Worm (Caenorhabditis elegans) whole organism, young adult: Measurements from ENCODE around the gene R10E11.5.

ENCODE experiments used
- F33H1.4 ChIP-seq: fragments of 200-800 bp; sonication (Bioruptor generic); IDR thresholded peaks from 2 replicates; pipeline ENCODE4 v1.3.6; 2022; ENCODE audit warnings: missing genetic modification reagents, missing genetic modification characterization, missing compliant biosample characterization
- F49E8.2 ChIP-seq: sonication (generic microtip); optimal IDR thresholded peaks from 3 replicates; lab custom pipeline; 2017; ENCODE audit warnings: missing genetic modification characterization, mild to moderate bottlenecking, missing compliant biosample characterization, antibody characterized with exemption, moderate library complexity; ENCODE audit not compliant: insufficient read depth
- F52B5.7 ChIP-seq: sonication (generic microtip); optimal IDR thresholded peaks from 2 replicates; lab custom pipeline; 2016; ENCODE audit warnings: mild to moderate bottlenecking, missing genetic modification characterization, missing compliant biosample characterization
- K11D2.4 ChIP-seq: fragments of 200-800 bp; sonication (Bioruptor generic); IDR thresholded peaks from 2 replicates; pipeline ENCODE4 v1.3.6; 2022; ENCODE audit warnings: missing genetic modification reagents, missing genetic modification characterization, missing compliant biosample characterization
- Y53G8AR.9 ChIP-seq: fragments of 200-800 bp; sonication (Bioruptor generic); conservative IDR thresholded peaks from 2 replicates; pipeline ENCODE4 v1.3.6; 2022; ENCODE audit warnings: missing genetic modification reagents, missing genetic modification characterization, missing compliant biosample characterization
- Y56A3A.18 ChIP-seq: fragments of 200-800 bp; sonication (Bioruptor generic); IDR thresholded peaks from 2 replicates; pipeline ENCODE4 v1.3.6; 2022; ENCODE audit warnings: missing genetic modification reagents, missing genetic modification characterization, missing compliant biosample characterization
- Y95B8A.8 ChIP-seq: fragments of 200-800 bp; sonication (Bioruptor generic); IDR thresholded peaks from 2 replicates; pipeline ENCODE4 v1.3.6; 2022; ENCODE audit warnings: missing genetic modification reagents, missing genetic modification characterization, missing compliant biosample characterization
- ama-1 ChIP-seq, 3 experiments: fragments of 150-350 bp in 1 of 3; sonication (generic microtip) in 2 of 3; optimal IDR thresholded peaks; 2 replicates each; lab custom pipeline; 2014 to 2018; ENCODE audit warnings: missing biosample characterization in 2 of 3, missing genetic modification characterization in 2 of 3, missing genetic modification reagents in 2 of 3
- attf-3 ChIP-seq: fragments of 200-800 bp; sonication (Bioruptor generic); conservative IDR thresholded peaks from 2 replicates; pipeline ENCODE4 v1.3.6; 2022; ENCODE audit warnings: missing genetic modification reagents, missing genetic modification characterization, missing compliant biosample characterization
- attf-6 ChIP-seq: fragments of 200-800 bp; sonication (Bioruptor generic); IDR thresholded peaks from 2 replicates; pipeline ENCODE4 v1.3.6; 2022; ENCODE audit warnings: missing genetic modification reagents, missing genetic modification characterization, missing compliant biosample characterization
- cebp-1 ChIP-seq, 2 experiments: fragments of 200-800 bp in 1 of 2; sonication (Bioruptor generic) in 1 of 2; sonication (generic microtip) in 1 of 2; IDR thresholded peaks in 1 of 2; optimal IDR thresholded peaks in 1 of 2; 2 replicates each; pipeline versions ENCODE4 v1.3.6 to Lab custom; 2017 to 2022; ENCODE audit warnings: missing compliant biosample characterization in 2 of 2, missing genetic modification characterization in 2 of 2, mild to moderate bottlenecking in 1 of 2, missing genetic modification reagents in 1 of 2, moderate library complexity in 1 of 2
- cebp-2 ChIP-seq: fragments of 200-800 bp; sonication (Bioruptor generic); IDR thresholded peaks from 2 replicates; pipeline ENCODE4 v1.3.6; 2022; ENCODE audit warnings: missing genetic modification characterization, missing compliant biosample characterization
- ceh-79 ChIP-seq: sonication (generic microtip); optimal IDR thresholded peaks from 2 replicates; lab custom pipeline; 2017; ENCODE audit warnings: mild to moderate bottlenecking, missing genetic modification characterization, missing compliant biosample characterization
- die-1 ChIP-seq: sonication (generic microtip); optimal IDR thresholded peaks from 2 replicates; lab custom pipeline; 2016; ENCODE audit warnings: missing genotype, mild to moderate bottlenecking, missing genetic modification characterization, missing compliant biosample characterization
- dox-1 ChIP-seq: fragments of 200-800 bp; sonication (Bioruptor generic); IDR thresholded peaks from 2 replicates; pipeline ENCODE4 v1.3.6; 2022; ENCODE audit warnings: missing genetic modification reagents, missing genetic modification characterization, missing compliant biosample characterization
- efl-1 ChIP-seq: fragments of 150-350 bp; optimal IDR thresholded peaks from 2 replicates; lab custom pipeline; 2014; ENCODE audit warnings: missing biosample characterization, missing genetic modification reagents, missing genetic modification characterization
- egl-18 ChIP-seq: fragments of 200-800 bp; sonication (Bioruptor generic); IDR thresholded peaks from 2 replicates; pipeline ENCODE4 v1.3.6; 2022; ENCODE audit warnings: missing genetic modification reagents, missing genetic modification characterization, missing compliant biosample characterization
- hmg-1.2 ChIP-seq: fragments of 200-800 bp; sonication (Bioruptor generic); IDR thresholded peaks from 2 replicates; pipeline ENCODE4 v1.3.6; 2022; ENCODE audit warnings: missing genetic modification reagents, missing genetic modification characterization, missing compliant biosample characterization
- lin-26 ChIP-seq: fragments of 200-800 bp; sonication (Bioruptor generic); IDR thresholded peaks from 2 replicates; pipeline ENCODE4 v1.3.6; 2022; ENCODE audit warnings: missing genetic modification reagents, missing genetic modification characterization, missing compliant biosample characterization
- lin-35 ChIP-seq, 3 experiments: fragments of 150-350 bp in 2 of 3; sonication (generic microtip) in 1 of 3; optimal IDR thresholded peaks; 2 replicates each; lab custom pipeline; 2014 to 2018; ENCODE audit warnings: missing biosample characterization in 3 of 3, missing genetic modification characterization in 3 of 3, missing genetic modification reagents in 3 of 3
- lin-54 ChIP-seq: fragments of 200-800 bp; sonication (Bioruptor generic); optimal IDR thresholded peaks from 2 replicates; lab custom pipeline; 2018; ENCODE audit warnings: mild to moderate bottlenecking, missing genetic modification characterization, missing compliant biosample characterization
- lsl-1 ChIP-seq: fragments of 200-800 bp; sonication (Bioruptor generic); optimal IDR thresholded peaks from 2 replicates; lab custom pipeline; 2018; ENCODE audit warnings: mild to moderate bottlenecking, missing genetic modification characterization, moderate library complexity, missing compliant biosample characterization
- lsy-27 ChIP-seq: sonication (generic microtip); optimal IDR thresholded peaks from 2 replicates; lab custom pipeline; 2017; ENCODE audit warnings: missing genetic modification characterization, mild to moderate bottlenecking, missing compliant biosample characterization, antibody characterized with exemption, missing genotype, borderline replicate concordance; ENCODE audit not compliant: insufficient read depth
- madf-3 ChIP-seq: fragments of 200-800 bp; sonication (Bioruptor generic); IDR thresholded peaks from 2 replicates; pipeline ENCODE4 v1.3.6; 2022; ENCODE audit warnings: missing genetic modification reagents, missing genetic modification characterization, missing compliant biosample characterization
- madf-6 ChIP-seq: fragments of 200-800 bp; sonication (Bioruptor generic); IDR thresholded peaks from 2 replicates; pipeline ENCODE4 v1.3.6; 2022; ENCODE audit warnings: missing genetic modification reagents, missing genetic modification characterization, missing compliant biosample characterization
- madf-8 ChIP-seq: fragments of 200-800 bp; sonication (Bioruptor generic); conservative IDR thresholded peaks from 2 replicates; pipeline ENCODE4 v1.3.6; 2022; ENCODE audit warnings: missing genetic modification reagents, missing genetic modification characterization, missing compliant biosample characterization
- mel-28 ChIP-seq: sonication (generic microtip); optimal IDR thresholded peaks from 2 replicates; lab custom pipeline; 2016; ENCODE audit warnings: borderline replicate concordance, mild to moderate bottlenecking, missing genetic modification characterization, missing compliant biosample characterization
- nfya-1 ChIP-seq: sonication (generic microtip); optimal IDR thresholded peaks from 2 replicates; lab custom pipeline; 2017; ENCODE audit warnings: antibody characterized with exemption, missing compliant biosample characterization, missing genetic modification characterization, borderline replicate concordance; ENCODE audit not compliant: insufficient read depth
- nhr-27 ChIP-seq: fragments of 200-800 bp; sonication (Bioruptor generic); optimal IDR thresholded peaks from 2 replicates; lab custom pipeline; 2018; ENCODE audit warnings: mild to moderate bottlenecking, missing genetic modification characterization, moderate library complexity, missing compliant biosample characterization
- nhr-80 ChIP-seq: sonication (generic microtip); optimal IDR thresholded peaks from 2 replicates; lab custom pipeline; 2016; ENCODE audit warnings: missing genetic modification characterization, missing compliant biosample characterization
- nhr-90 ChIP-seq: sonication (generic microtip); optimal IDR thresholded peaks from 2 replicates; lab custom pipeline; 2016; ENCODE audit warnings: missing genotype, mild to moderate bottlenecking, missing genetic modification characterization, missing compliant biosample characterization
- pbrm-1 ChIP-seq: fragments of 200-800 bp; sonication (Bioruptor generic); IDR thresholded peaks from 2 replicates; pipeline ENCODE4 v1.3.6; 2022; ENCODE audit warnings: missing genetic modification reagents, missing genetic modification characterization, missing compliant biosample characterization
- rcor-1 ChIP-seq: fragments of 200-800 bp; sonication (Bioruptor generic); IDR thresholded peaks from 2 replicates; pipeline ENCODE4 v1.3.6; 2022; ENCODE audit warnings: missing genetic modification reagents, missing genetic modification characterization, missing compliant biosample characterization
- snpc-1.1 ChIP-seq: sonication (generic microtip); optimal IDR thresholded peaks from 2 replicates; lab custom pipeline; 2017; ENCODE audit warnings: missing genetic modification characterization, mild to moderate bottlenecking, missing compliant biosample characterization, antibody characterized with exemption, moderate library complexity, missing genotype, missing genetic modification reagents; ENCODE audit not compliant: insufficient read depth
- snpc-1.3 ChIP-seq: sonication (generic microtip); optimal IDR thresholded peaks from 2 replicates; lab custom pipeline; 2017; ENCODE audit warnings: missing genetic modification characterization, mild to moderate bottlenecking, missing compliant biosample characterization, antibody characterized with exemption, moderate library complexity, missing genotype, missing genetic modification reagents; ENCODE audit not compliant: insufficient read depth
- snpc-3.4 ChIP-seq: sonication (generic microtip); optimal IDR thresholded peaks from 2 replicates; lab custom pipeline; 2017; ENCODE audit warnings: missing genetic modification characterization, mild to moderate bottlenecking, missing compliant biosample characterization, antibody characterized with exemption, moderate library complexity, missing genotype, missing genetic modification reagents
- tlf-1 ChIP-seq: fragments of 200-800 bp; sonication (Bioruptor generic); optimal IDR thresholded peaks from 2 replicates; lab custom pipeline; 2018; ENCODE audit warnings: mild to moderate bottlenecking, missing genetic modification characterization, missing compliant biosample characterization
- unc-62 ChIP-seq: fragments of 150-350 bp; optimal IDR thresholded peaks from 2 replicates; lab custom pipeline; 2014; ENCODE audit warnings: missing biosample characterization, missing genetic modification reagents, missing genetic modification characterization
- xnd-1 ChIP-seq: sonication (generic microtip); optimal IDR thresholded peaks from 2 replicates; lab custom pipeline; 2016; ENCODE audit warnings: missing genotype, missing genetic modification reagents, missing genetic modification characterization, missing compliant biosample characterization
- ztf-25 ChIP-seq: fragments of 200-800 bp; sonication (Bioruptor generic); IDR thresholded peaks from 2 replicates; pipeline ENCODE4 v1.3.6; 2022; ENCODE audit warnings: missing genetic modification reagents, missing genetic modification characterization, missing compliant biosample characterization

Gene R10E11.5

DNA sequence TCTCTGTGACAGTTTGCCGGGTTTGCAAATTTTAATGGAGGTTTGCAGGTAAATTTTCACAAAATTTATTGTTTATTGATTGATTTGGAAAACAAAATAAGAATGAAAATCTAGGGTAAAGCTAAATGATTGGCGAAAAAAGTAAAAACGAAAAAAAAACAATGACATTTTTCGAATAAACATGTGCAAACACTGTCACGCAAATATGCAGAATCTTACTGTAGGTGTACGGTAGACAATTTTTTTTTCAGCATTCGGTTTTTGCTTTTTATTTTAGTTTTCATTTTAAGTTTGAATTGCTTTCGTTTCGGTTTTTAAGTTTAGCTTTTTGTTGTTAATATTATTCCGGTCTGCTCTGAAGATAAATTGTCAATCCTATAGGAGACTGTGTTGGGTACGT is 28.4 kb upstream of the R10E11.5 start:
- no peak for TF ChIP-seq ama-1 (optimal IDR thresholded peaks at IDR 0.05; lab: Kevin White, UChicago)
- no peak for TF ChIP-seq ama-1 (GFP tag; optimal IDR thresholded peaks at IDR 0.05; lab: Kevin White, UChicago)
- TF ChIP-seq lin-54 (GFP tag; lab: Kevin White, UChicago) = peak; percentile 45
- TF ChIP-seq lsl-1 (GFP tag; lab: Kevin White, UChicago) = peak; percentile 93
- TF ChIP-seq F49E8.2 (tag; lab: Kevin White, UChicago) = peak; percentile 26
- peak; percentile 30; the same call in 1 of the 2 replicates for TF ChIP-seq dox-1 (GFP tag; lab: Robert Waterston, UW)
- no peak for TF ChIP-seq lsy-27 (tag; lab: Kevin White, UChicago)
- TF ChIP-seq madf-6 (GFP tag; lab: Robert Waterston, UW) = peak; percentile 60
- TF ChIP-seq lin-35 (GFP tag; optimal IDR thresholded peaks at IDR 0.05; lab: Kevin White, UChicago) = no peak
- TF ChIP-seq snpc-3.4 (tag; lab: Kevin White, UChicago) = peak; percentile 1
- TF ChIP-seq snpc-1.3 (tag; lab: Kevin White, UChicago) = no peak
- TF ChIP-seq madf-8 (GFP tag; lab: Robert Waterston, UW) = 0 out of 2 replicates have a peak, but pooled peaks have one; percentile 24
- TF ChIP-seq F33H1.4 = peak; percentile 31
- TF ChIP-seq efl-1 (GFP tag; lab: Kevin White, UChicago) = peak; percentile 35
- TF ChIP-seq, all 124 proteins: peak for 9

DNA sequence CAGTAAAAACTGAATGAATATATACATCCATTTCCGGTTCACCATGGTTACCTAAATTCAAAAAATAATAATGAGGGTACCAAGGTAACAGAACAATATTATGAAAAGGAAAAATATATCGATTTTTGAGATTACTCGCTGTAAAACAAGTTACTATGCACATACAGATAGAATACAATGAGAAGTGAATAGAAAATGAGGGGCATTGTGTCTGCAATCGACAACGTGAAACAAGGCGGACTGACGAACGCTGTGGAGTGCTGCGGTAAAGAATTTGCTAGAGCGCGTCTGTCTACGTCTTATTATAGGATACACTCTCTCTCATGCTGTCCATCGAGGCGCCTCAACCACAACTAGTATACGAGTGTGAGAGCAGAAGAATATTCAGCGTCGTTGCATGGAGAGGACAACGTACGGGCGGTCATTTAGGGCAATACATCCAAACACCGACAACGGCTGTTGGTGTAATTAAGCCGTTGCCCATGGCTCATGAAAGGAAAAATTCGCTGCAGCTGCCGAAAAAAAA is 27.7 kb upstream of the R10E11.5 start, which contains the start of gene cnx-1:
Gene cnx-1 (minus strand): TSS at position 51 of the 526 bp plus-strand sequence.
- TF ChIP-seq hmg-1.2 (peak; percentile 37; the same call in 1 of the 2 replicates), nhr-80 (tag; lab: Kevin White, UChicago) (peak; percentile 2), dox-1 (GFP tag; lab: Robert Waterston, UW) (peak; percentile 8; the same call in 1 of the 2 replicates), ceh-79 (tag; lab: Kevin White, UChicago) (no peak), lin-26 (GFP tag; lab: Robert Waterston, UW) (no peak), egl-18 (GFP tag; lab: Robert Waterston, UW) (no peak), rcor-1 (GFP tag; lab: Robert Waterston, UW) (0 out of 2 replicates have a peak, but pooled peaks have one; percentile 35), cebp-1 (GFP tag; IDR thresholded peaks at IDR 0.05; lab: Robert Waterston, UW) (no peak), cebp-1 (tag; optimal IDR thresholded peaks at IDR 0.05; lab: Kevin White, UChicago) (peak; percentile 25), mel-28 (tag; lab: Kevin White, UChicago) (no peak), pbrm-1 (GFP tag; lab: Robert Waterston, UW) (peak; percentile 42; the same call in 1 of the 2 replicates), cebp-2 (GFP tag; lab: Robert Waterston, UW) (no peak), Y53G8AR.9 (GFP tag; lab: Robert Waterston, UW) (0 out of 2 replicates have a peak, but pooled peaks have one; percentile 15), madf-6 (GFP tag; lab: Robert Waterston, UW) (no peak), Y56A3A.18 (GFP tag; lab: Robert Waterston, UW) (no peak)

DNA sequence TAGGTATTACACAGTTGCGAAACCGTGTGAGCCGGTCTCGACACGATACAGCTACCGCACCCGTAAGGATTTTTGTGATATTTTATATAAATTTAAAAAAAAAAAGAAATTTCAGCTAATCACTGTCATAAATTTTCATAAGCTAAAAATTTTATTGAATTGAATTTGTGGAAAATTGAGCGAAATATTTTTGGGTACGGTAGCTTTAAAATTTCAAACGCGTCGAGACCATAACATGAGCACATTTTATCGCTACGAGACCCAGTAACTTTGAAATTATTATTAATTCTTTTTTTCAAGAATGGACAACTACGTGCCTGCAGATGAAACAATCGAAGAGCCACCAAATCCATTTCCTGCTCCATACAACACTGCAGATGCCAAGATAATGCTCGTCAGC is 23.7 kb upstream of the R10E11.5 start, which contains the start of gene ZK632.14:
Gene ZK632.14 (plus strand): TSS at position 301 of the 400 bp plus-strand sequence.
- TF ChIP-seq mel-28 (tag; lab: Kevin White, UChicago) (no peak), attf-6 (GFP tag; lab: Robert Waterston, UW) (no peak), F52B5.7 (tag; lab: Kevin White, UChicago) (no peak), snpc-3.4 (tag; lab: Kevin White, UChicago) (no peak), nhr-27 (no peak), F49E8.2 (tag; lab: Kevin White, UChicago) (no peak), K11D2.4 (GFP tag; lab: Robert Waterston, UW) (no peak), tlf-1 (GFP tag; lab: Kevin White, UChicago) (no peak), nhr-90 (tag; lab: Kevin White, UChicago) (no peak), die-1 (tag; lab: Kevin White, UChicago) (no peak), xnd-1 (tag; lab: Kevin White, UChicago) (no peak), Y53G8AR.9 (GFP tag; lab: Robert Waterston, UW) (no peak), ztf-25 (GFP tag; lab: Robert Waterston, UW) (no peak), madf-6 (GFP tag; lab: Robert Waterston, UW) (no peak), attf-3 (GFP tag; lab: Robert Waterston, UW) (no peak), unc-62 (no peak), snpc-1.1 (tag; lab: Kevin White, UChicago) (no peak), Y95B8A.8 (no peak), madf-3 (no peak), nfya-1 (no peak)
